Fruit fly (Drosophila melanogaster) whole organism, embryonic: ENCODE results near the gene CG3862.

ENCODE experiments used
- Atf6 ChIP-seq: fragments of 200-800 bp; sonication (Bioruptor generic); IDR thresholded peaks from 2 replicates; pipeline ENCODE4 v1.3.6; 2022; ENCODE audit warnings: missing biosample characterization, missing genetic modification characterization
- Bteb2 ChIP-seq: fragments of 200-800 bp; sonication (Bioruptor generic); optimal IDR thresholded peaks from 2 replicates; lab custom pipeline; 2016; ENCODE audit warnings: missing biosample characterization, missing genetic modification characterization
- C15 ChIP-seq: fragments of 200-800 bp; sonication (Bioruptor generic); IDR thresholded peaks from 3 replicates; pipeline ENCODE4 v1.3.6; 2022; ENCODE audit warnings: missing biosample characterization, missing genetic modification characterization
- CG12155 ChIP-seq: fragments of 200-800 bp; sonication (Bioruptor generic); optimal IDR thresholded peaks from 3 replicates; lab custom pipeline; 2016; ENCODE audit warnings: missing biosample characterization, missing genetic modification characterization
- CG13123 ChIP-seq: fragments of 200-800 bp; sonication (Bioruptor generic); optimal IDR thresholded peaks from 2 replicates; lab custom pipeline; 2016; ENCODE audit warnings: missing biosample characterization, missing genetic modification characterization
- CG15073 ChIP-seq: fragments of 200-800 bp; sonication (Bioruptor generic); optimal IDR thresholded peaks from 2 replicates; lab custom pipeline; 2016; ENCODE audit warnings: missing biosample characterization, missing genetic modification characterization
- CG1647 ChIP-seq: fragments of 200-800 bp; sonication (Bioruptor generic); optimal IDR thresholded peaks from 3 replicates; lab custom pipeline; 2016; ENCODE audit warnings: missing biosample characterization, missing genetic modification characterization
- CG17359 ChIP-seq: fragments of 200-800 bp; sonication (Bioruptor generic); optimal IDR thresholded peaks from 3 replicates; lab custom pipeline; 2018; ENCODE audit warnings: missing biosample characterization, mild to moderate bottlenecking, missing genetic modification characterization, moderate library complexity
- CG17568 ChIP-seq: fragments of 200-800 bp; sonication (Bioruptor generic); optimal IDR thresholded peaks from 2 replicates; lab custom pipeline; 2018; ENCODE audit warnings: missing biosample characterization, mild to moderate bottlenecking, missing genetic modification characterization, moderate library complexity
- CG17829 ChIP-seq: fragments of 200-800 bp; optimal IDR thresholded peaks from 2 replicates; lab custom pipeline; 2019; ENCODE audit warnings: missing biosample characterization, mild to moderate bottlenecking, missing genetic modification characterization, moderate library complexity
- CG17912 ChIP-seq: fragments of 200-800 bp; sonication (Bioruptor generic); optimal IDR thresholded peaks from 2 replicates; lab custom pipeline; 2018; ENCODE audit warnings: missing biosample characterization, mild to moderate bottlenecking, missing genetic modification characterization
- CG1832 ChIP-seq: fragments of 200-800 bp; sonication (Bioruptor generic); optimal IDR thresholded peaks from 2 replicates; lab custom pipeline; 2017; ENCODE audit warnings: missing biosample characterization, mild to moderate bottlenecking, missing genetic modification characterization, inconsistent platforms
- CG18599 ChIP-seq: fragments of 200-800 bp; sonication (Bioruptor generic); optimal IDR thresholded peaks from 3 replicates; lab custom pipeline; 2017; ENCODE audit warnings: missing biosample characterization, missing genetic modification characterization, mild to moderate bottlenecking, moderate library complexity, missing genetic modification reagents
- CG18619 ChIP-seq: fragments of 200-800 bp; sonication (Bioruptor generic); optimal IDR thresholded peaks from 3 replicates; lab custom pipeline; 2017; ENCODE audit warnings: missing biosample characterization, mild to moderate bottlenecking, missing genetic modification characterization
- CG3281 ChIP-seq: fragments of 200-800 bp; sonication (Bioruptor generic); optimal IDR thresholded peaks from 3 replicates; lab custom pipeline; 2017; ENCODE audit warnings: missing biosample characterization, mild to moderate bottlenecking, missing genetic modification characterization
- CG3407 ChIP-seq: fragments of 200-800 bp; sonication (Bioruptor generic); optimal IDR thresholded peaks from 2 replicates; lab custom pipeline; 2018; ENCODE audit warnings: missing biosample characterization, mild to moderate bottlenecking, missing genetic modification characterization
- CG34376 ChIP-seq: fragments of 200-800 bp; sonication (Bioruptor generic); optimal IDR thresholded peaks from 2 replicates; lab custom pipeline; 2018; ENCODE audit warnings: missing biosample characterization, mild to moderate bottlenecking, missing genetic modification characterization
- CG4424 ChIP-seq: fragments of 200-800 bp; sonication (Bioruptor generic); optimal IDR thresholded peaks from 3 replicates; lab custom pipeline; 2016; ENCODE audit warnings: missing biosample characterization, missing genetic modification characterization
- CG4617 ChIP-seq: fragments of 200-800 bp; sonication (Bioruptor generic); optimal IDR thresholded peaks from 3 replicates; lab custom pipeline; 2016; ENCODE audit warnings: missing biosample characterization, missing genetic modification characterization, borderline replicate concordance
- CG4820 ChIP-seq: fragments of 200-800 bp; sonication (Bioruptor generic); optimal IDR thresholded peaks from 3 replicates; lab custom pipeline; 2016; ENCODE audit warnings: missing biosample characterization, missing genetic modification characterization
- CG7786 ChIP-seq: fragments of 200-800 bp; sonication (Bioruptor generic); optimal IDR thresholded peaks from 2 replicates; lab custom pipeline; 2016; ENCODE audit warnings: missing biosample characterization, missing genetic modification characterization
- D19B ChIP-seq: fragments of 200-800 bp; sonication (Bioruptor generic); optimal IDR thresholded peaks from 2 replicates; lab custom pipeline; 2017; ENCODE audit warnings: missing biosample characterization, mild to moderate bottlenecking, missing genetic modification characterization
- E2f1 ChIP-seq: fragments of 200-800 bp; sonication (Bioruptor generic); IDR thresholded peaks from 2 replicates; pipeline ENCODE4 v1.3.6; 2022; ENCODE audit warnings: missing biosample characterization, missing genetic modification characterization
- Fer3 ChIP-seq: fragments of 200-800 bp; sonication (Bioruptor generic); optimal IDR thresholded peaks from 2 replicates; lab custom pipeline; 2018; ENCODE audit warnings: missing biosample characterization, mild to moderate bottlenecking, missing genetic modification characterization, moderate library complexity
- Gug ChIP-seq: fragments of 200-800 bp; sonication (Bioruptor generic); IDR thresholded peaks from 4 replicates; pipeline ENCODE4 v1.3.6; 2022; ENCODE audit warnings: missing biosample characterization, missing genetic modification characterization
- Med ChIP-seq: fragments of 200-800 bp; sonication (Bioruptor generic); peaks from one replicate; lab custom pipeline; 2016; ENCODE audit warnings: missing biosample characterization, missing genetic modification characterization, mild to moderate bottlenecking, inconsistent platforms, moderate library complexity
- Nf-YA ChIP-seq: fragments of 200-800 bp; sonication (Bioruptor generic); IDR thresholded peaks from 2 replicates; pipeline ENCODE4 v1.3.6; 2022; ENCODE audit warnings: missing biosample characterization, missing genetic modification characterization
- Nf-YB ChIP-seq: fragments of 200-800 bp; sonication (Bioruptor generic); optimal IDR thresholded peaks from 3 replicates; lab custom pipeline; 2019; ENCODE audit warnings: missing biosample characterization, mild to moderate bottlenecking, missing genetic modification characterization, moderate library complexity
- Ptx1 ChIP-seq: fragments of 200-800 bp; sonication (Bioruptor generic); IDR thresholded peaks from 2 replicates; pipeline ENCODE4 v1.3.6; 2022; ENCODE audit warnings: missing biosample characterization, missing genetic modification characterization
- az2 ChIP-seq: fragments of 200-800 bp; sonication (Bioruptor generic); optimal IDR thresholded peaks from 3 replicates; lab custom pipeline; 2016; ENCODE audit warnings: missing biosample characterization, missing genetic modification characterization
- br ChIP-seq: fragments of >200 bp; optimal IDR thresholded peaks from 2 replicates; lab custom pipeline; 2017
- cad ChIP-seq: fragments of >200 bp; optimal IDR thresholded peaks from 2 replicates; lab custom pipeline; 2017; ENCODE audit warnings: missing biosample characterization, missing genetic modification characterization
- cas ChIP-seq: fragments of 200-800 bp; sonication (Bioruptor generic); IDR thresholded peaks from 2 replicates; pipeline ENCODE4 v1.3.6; 2022; ENCODE audit warnings: missing biosample characterization, missing genetic modification characterization
- caup ChIP-seq: fragments of 200-800 bp; sonication (Bioruptor generic); optimal IDR thresholded peaks from 3 replicates; lab custom pipeline; 2017; ENCODE audit warnings: missing biosample characterization, mild to moderate bottlenecking, missing genetic modification characterization, moderate library complexity; ENCODE audit not compliant: severe bottlenecking
- en ChIP-seq: fragments of 200-800 bp; sonication (Bioruptor generic); optimal IDR thresholded peaks from 2 replicates; lab custom pipeline; 2016; ENCODE audit warnings: missing biosample characterization, missing genetic modification characterization
- exex ChIP-seq: fragments of 200-800 bp; sonication (Bioruptor generic); optimal IDR thresholded peaks from 4 replicates; lab custom pipeline; 2018; ENCODE audit warnings: missing biosample characterization, mild to moderate bottlenecking, missing genetic modification characterization, moderate library complexity
- gem ChIP-seq: fragments of 200-800 bp; sonication (Bioruptor generic); optimal IDR thresholded peaks from 2 replicates; lab custom pipeline; 2019; ENCODE audit warnings: missing biosample characterization, mild to moderate bottlenecking, missing genetic modification characterization, moderate library complexity
- ind ChIP-seq: fragments of 200-800 bp; sonication (Bioruptor generic); optimal IDR thresholded peaks from 3 replicates; lab custom pipeline; 2016; ENCODE audit warnings: missing biosample characterization, missing genetic modification characterization
- insv ChIP-seq, 2 experiments: fragments of 200-800 bp; sonication (Bioruptor generic); optimal IDR thresholded peaks; 3 replicates each; lab custom pipeline; 2016 to 2018; ENCODE audit warnings: missing biosample characterization in 2 of 2, missing genetic modification characterization in 2 of 2
- lab ChIP-seq: fragments of 200-800 bp; sonication (Bioruptor generic); optimal IDR thresholded peaks from 3 replicates; lab custom pipeline; 2017; ENCODE audit warnings: missing biosample characterization, missing genetic modification characterization, mild to moderate bottlenecking, moderate library complexity, missing genetic modification reagents
- lbe ChIP-seq: fragments of 200-800 bp; sonication (Bioruptor generic); optimal IDR thresholded peaks from 2 replicates; lab custom pipeline; 2016; ENCODE audit warnings: missing biosample characterization, mild to moderate bottlenecking, missing genetic modification characterization
- org-1 ChIP-seq: fragments of 200-800 bp; sonication (Bioruptor generic); optimal IDR thresholded peaks from 2 replicates; lab custom pipeline; 2017; ENCODE audit warnings: missing biosample characterization, missing genetic modification characterization
- prd ChIP-seq, 3 experiments: fragments of >200 bp in 2 of 3; fragments of 200-800 bp in 1 of 3; sonication (Bioruptor generic) in 1 of 3; optimal IDR thresholded peaks in 2 of 3; IDR thresholded peaks in 1 of 3; 2 replicates in 2 of 3; 3 replicates in 1 of 3; pipeline versions ENCODE4 v1.3.6 to Lab custom; 2017 to 2022; ENCODE audit warnings: missing biosample characterization in 1 of 3, missing genetic modification characterization in 1 of 3
- tna ChIP-seq: fragments of 200-800 bp; sonication (Bioruptor generic); IDR thresholded peaks from 2 replicates; pipeline ENCODE4 v1.3.6; 2022; ENCODE audit warnings: missing biosample characterization, missing genetic modification characterization; ENCODE audit not compliant: partially characterized antibody
- ttk ChIP-seq: fragments of 200-800 bp; sonication (Bioruptor generic); IDR thresholded peaks from 2 replicates; pipeline ENCODE4 v2.1.2; 2022; ENCODE audit warnings: missing biosample characterization, missing genetic modification characterization
- tx ChIP-seq: fragments of 200-800 bp; sonication (Bioruptor generic); optimal IDR thresholded peaks from 2 replicates; lab custom pipeline; 2016; ENCODE audit warnings: missing biosample characterization, missing genetic modification characterization
- wor ChIP-seq: fragments of 200-800 bp; sonication (Bioruptor generic); IDR thresholded peaks from 2 replicates; pipeline ENCODE4 v1.3.6; 2022; ENCODE audit warnings: missing biosample characterization, missing genetic modification characterization
- zen2 ChIP-seq: fragments of 200-800 bp; sonication (Bioruptor generic); IDR thresholded peaks from 3 replicates; pipeline ENCODE4 v1.3.6; 2022; ENCODE audit warnings: missing biosample characterization, missing genetic modification characterization; ENCODE audit not compliant: partially characterized antibody
- zfh1 ChIP-seq: fragments of 200-800 bp; sonication (Bioruptor generic); IDR thresholded peaks from 3 replicates; pipeline ENCODE4 v1.3.6; 2022; ENCODE audit warnings: missing biosample characterization, missing genetic modification characterization
- zfh2 ChIP-seq: fragments of 200-800 bp; sonication (Bioruptor generic); optimal IDR thresholded peaks from 2 replicates; lab custom pipeline; 2016; ENCODE audit warnings: missing biosample characterization, missing genetic modification characterization

The CG3862 gene

dm6 chr2L:847189-847987 is 21.7 kb upstream of the CG3862 start (continued):
- TF ChIP-seq Ptx1: 0 out of 2 replicates have a peak, but pooled peaks have one; percentile 26
- no peak for TF ChIP-seq tx
- TF ChIP-seq br (lab: Kevin White, UChicago): no peak
- peak; percentile 23 for TF ChIP-seq CG4424 (GFP tag; lab: Kevin White, UChicago)
- no peak for TF ChIP-seq wor (GFP tag; lab: Robert Waterston, UW)
- TF ChIP-seq Bteb2 (GFP tag; lab: Kevin White, UChicago): no peak
- TF ChIP-seq caup (GFP tag; lab: Kevin White, UChicago): no peak
- no peak for TF ChIP-seq zfh2 (GFP tag; lab: Kevin White, UChicago)
- no peak for TF ChIP-seq insv (GFP tag; optimal IDR thresholded peaks at IDR 0.05; lab: Kevin White, UChicago)
- peak; percentile 8 for TF ChIP-seq ind
- no peak for TF ChIP-seq CG4820 (GFP tag; lab: Kevin White, UChicago)
- TF ChIP-seq CG12155 (GFP tag; lab: Kevin White, UChicago): no peak
- no peak for TF ChIP-seq Med (GFP tag; lab: Kevin White, UChicago)
- TF ChIP-seq E2f1 (GFP tag; lab: Robert Waterston, UW): no peak
- no peak for TF ChIP-seq exex (tag; lab: Kevin White, UChicago)
- no peak for TF ChIP-seq ttk (GFP tag; lab: Robert Waterston, UW)
- no peak for TF ChIP-seq zen2 (GFP tag; lab: Robert Waterston, UW)
- no peak for TF ChIP-seq CG17568 (GFP tag; lab: Kevin White, UChicago)
- no peak for TF ChIP-seq CG34376 (GFP tag; lab: Kevin White, UChicago)
- TF ChIP-seq CG18599: no peak
- no peak for TF ChIP-seq en (GFP tag; lab: Kevin White, UChicago)
- peak; percentile 8 for TF ChIP-seq CG17359
- TF ChIP-seq CG18619 (GFP tag; lab: Kevin White, UChicago): no peak
- no peak for TF ChIP-seq CG17829 (tag; lab: Kevin White, UChicago)
- no peak for TF ChIP-seq CG4617 (GFP tag; lab: Kevin White, UChicago)
- TF ChIP-seq Fer3 (tag; lab: Kevin White, UChicago): no peak
- TF ChIP-seq CG1832 (GFP tag; lab: Kevin White, UChicago): no peak
- no peak for TF ChIP-seq D19B
- no peak for TF ChIP-seq org-1 (GFP tag; lab: Kevin White, UChicago)
- TF ChIP-seq tna (GFP tag; lab: Robert Waterston, UW): no peak
- TF ChIP-seq CG13123 (GFP tag; lab: Kevin White, UChicago): no peak
- TF ChIP-seq C15 (GFP tag; lab: Robert Waterston, UW): no peak
- TF ChIP-seq CG15073 (GFP tag; lab: Kevin White, UChicago): no peak
- no peak for TF ChIP-seq CG3407
- peak; percentile 41 for TF ChIP-seq gem (tag; lab: Kevin White, UChicago)
- TF ChIP-seq cas (GFP tag; lab: Robert Waterston, UW): no peak
- TF ChIP-seq CG17912 (GFP tag; lab: Kevin White, UChicago): no peak
- no peak for TF ChIP-seq Atf6 (GFP tag; lab: Robert Waterston, UW)
- TF ChIP-seq lab (GFP tag; lab: Kevin White, UChicago): no peak
- 0 out of 2 replicates have a peak, but pooled peaks have one; percentile 12 for TF ChIP-seq Nf-YA (GFP tag; lab: Robert Waterston, UW)
- no peak for TF ChIP-seq Gug (GFP tag; lab: Robert Waterston, UW)
- TF ChIP-seq zfh1 (GFP tag; lab: Robert Waterston, UW): no peak
- peak; percentile 13 for TF ChIP-seq CG3281
- TF ChIP-seq Nf-YB (GFP tag; lab: Kevin White, UChicago): peak; percentile 4
- no peak for TF ChIP-seq cad (GFP tag; lab: Kevin White, UChicago)
- TF ChIP-seq prd (optimal IDR thresholded peaks at IDR 0.05; lab: Kevin White, UChicago): no peak
- no peak for TF ChIP-seq prd (GFP tag; IDR thresholded peaks at IDR 0.05; lab: Robert Waterston, UW)
- no peak for TF ChIP-seq az2 (GFP tag; lab: Kevin White, UChicago)
- TF ChIP-seq CG7786 (GFP tag; lab: Kevin White, UChicago): no peak
- peak; percentile 15 for TF ChIP-seq lbe (GFP tag; lab: Kevin White, UChicago)
- TF ChIP-seq CG1647 (GFP tag; lab: Kevin White, UChicago): no peak
